Worm (Caenorhabditis elegans) whole organism, young adult: ENCODE results near the gene B0244.16.

ENCODE experiments used
- B0035.1 ChIP-seq: sonication (generic microtip); optimal IDR thresholded peaks from 2 replicates; lab custom pipeline; 2016; ENCODE audit warnings: missing genetic modification characterization, mild to moderate bottlenecking, missing compliant biosample characterization, missing genotype, missing genetic modification reagents
- B0336.3 ChIP-seq: fragments of 200-800 bp; sonication (Bioruptor generic); IDR thresholded peaks from 2 replicates; pipeline ENCODE4 v1.3.6; 2022; ENCODE audit warnings: missing genetic modification characterization, missing compliant biosample characterization
- F10E7.11 ChIP-seq: sonication (generic microtip); optimal IDR thresholded peaks from 2 replicates; lab custom pipeline; 2017; ENCODE audit warnings: mild to moderate bottlenecking, missing genetic modification characterization, moderate library complexity, missing compliant biosample characterization
- F23B12.7 ChIP-seq: sonication (generic microtip); optimal IDR thresholded peaks from 2 replicates; lab custom pipeline; 2017; ENCODE audit warnings: missing genetic modification characterization, mild to moderate bottlenecking, missing compliant biosample characterization, antibody characterized with exemption, moderate library complexity; ENCODE audit not compliant: insufficient read depth
- F33H1.4 ChIP-seq: fragments of 200-800 bp; sonication (Bioruptor generic); IDR thresholded peaks from 2 replicates; pipeline ENCODE4 v1.3.6; 2022; ENCODE audit warnings: missing genetic modification reagents, missing genetic modification characterization, missing compliant biosample characterization
- F37B4.10 ChIP-seq: fragments of 200-800 bp; sonication (Bioruptor generic); IDR thresholded peaks from 2 replicates; pipeline ENCODE4 v1.3.6; 2022; ENCODE audit warnings: missing genetic modification characterization, missing compliant biosample characterization
- F39B2.1 ChIP-seq: fragments of 200-800 bp; sonication (Bioruptor generic); IDR thresholded peaks from 2 replicates; pipeline ENCODE4 v1.3.6; 2022; ENCODE audit warnings: missing genetic modification reagents, missing genetic modification characterization, missing compliant biosample characterization
- F57C9.4 ChIP-seq: sonication (generic microtip); optimal IDR thresholded peaks from 2 replicates; lab custom pipeline; 2017; ENCODE audit warnings: mild to moderate bottlenecking, missing genetic modification characterization, missing compliant biosample characterization
- K11D2.4 ChIP-seq: fragments of 200-800 bp; sonication (Bioruptor generic); IDR thresholded peaks from 2 replicates; pipeline ENCODE4 v1.3.6; 2022; ENCODE audit warnings: missing genetic modification reagents, missing genetic modification characterization, missing compliant biosample characterization
- T26A5.8 ChIP-seq: sonication (generic microtip); optimal IDR thresholded peaks from 2 replicates; lab custom pipeline; 2016; ENCODE audit warnings: missing genetic modification characterization, missing compliant biosample characterization
- Y95B8A.8 ChIP-seq: fragments of 200-800 bp; sonication (Bioruptor generic); IDR thresholded peaks from 2 replicates; pipeline ENCODE4 v1.3.6; 2022; ENCODE audit warnings: missing genetic modification reagents, missing genetic modification characterization, missing compliant biosample characterization
- ZK185.1 ChIP-seq: sonication (generic microtip); optimal IDR thresholded peaks from 2 replicates; lab custom pipeline; 2016; ENCODE audit warnings: mild to moderate bottlenecking, missing genetic modification characterization, missing compliant biosample characterization; ENCODE audit not compliant: poor library complexity, severe bottlenecking
- ama-1 ChIP-seq, 3 experiments: fragments of 150-350 bp in 1 of 3; sonication (generic microtip) in 2 of 3; optimal IDR thresholded peaks; 2 replicates each; lab custom pipeline; 2014 to 2018; ENCODE audit warnings: missing biosample characterization in 2 of 3, missing genetic modification characterization in 2 of 3, missing genetic modification reagents in 2 of 3
- aptf-2 ChIP-seq: fragments of 200-800 bp; sonication (Bioruptor generic); conservative IDR thresholded peaks from 2 replicates; pipeline ENCODE4 v1.3.6; 2022; ENCODE audit warnings: missing genetic modification reagents, missing genetic modification characterization, missing compliant biosample characterization
- athp-1 ChIP-seq: sonication (generic microtip); optimal IDR thresholded peaks from 2 replicates; lab custom pipeline; 2017; ENCODE audit warnings: mild to moderate bottlenecking, missing genetic modification characterization, missing compliant biosample characterization
- attf-6 ChIP-seq: fragments of 200-800 bp; sonication (Bioruptor generic); IDR thresholded peaks from 2 replicates; pipeline ENCODE4 v1.3.6; 2022; ENCODE audit warnings: missing genetic modification reagents, missing genetic modification characterization, missing compliant biosample characterization
- bed-1 ChIP-seq: fragments of 200-800 bp; sonication (Bioruptor generic); IDR thresholded peaks from 2 replicates; pipeline ENCODE4 v1.3.6; 2022; ENCODE audit warnings: missing genetic modification reagents, missing genetic modification characterization, missing compliant biosample characterization
- bed-2 ChIP-seq: fragments of 200-800 bp; sonication (Bioruptor generic); IDR thresholded peaks from 2 replicates; pipeline ENCODE4 v1.3.6; 2022; ENCODE audit warnings: missing genetic modification reagents, missing genetic modification characterization, missing compliant biosample characterization
- ccch-3 ChIP-seq: fragments of 200-800 bp; sonication (Bioruptor generic); optimal IDR thresholded peaks from 2 replicates; lab custom pipeline; 2018; ENCODE audit warnings: mild to moderate bottlenecking, missing genetic modification characterization, missing compliant biosample characterization
- cebp-1 ChIP-seq, 2 experiments: fragments of 200-800 bp in 1 of 2; sonication (Bioruptor generic) in 1 of 2; sonication (generic microtip) in 1 of 2; IDR thresholded peaks in 1 of 2; optimal IDR thresholded peaks in 1 of 2; 2 replicates each; pipeline versions ENCODE4 v1.3.6 to Lab custom; 2017 to 2022; ENCODE audit warnings: missing compliant biosample characterization in 2 of 2, missing genetic modification characterization in 2 of 2, mild to moderate bottlenecking in 1 of 2, missing genetic modification reagents in 1 of 2, moderate library complexity in 1 of 2
- ceh-79 ChIP-seq: sonication (generic microtip); optimal IDR thresholded peaks from 2 replicates; lab custom pipeline; 2017; ENCODE audit warnings: mild to moderate bottlenecking, missing genetic modification characterization, missing compliant biosample characterization
- ceh-91 ChIP-seq: fragments of 200-800 bp; sonication (Bioruptor generic); IDR thresholded peaks from 2 replicates; pipeline ENCODE4 v1.3.6; 2022; ENCODE audit warnings: missing genetic modification reagents, missing genetic modification characterization, missing compliant biosample characterization
- dpff-1 ChIP-seq: sonication (generic microtip); optimal IDR thresholded peaks from 2 replicates; lab custom pipeline; 2017; ENCODE audit warnings: mild to moderate bottlenecking, missing genetic modification characterization, missing compliant biosample characterization
- egrh-3 ChIP-seq: fragments of 200-800 bp; sonication (Bioruptor generic); IDR thresholded peaks from 2 replicates; pipeline ENCODE4 v1.3.6; 2022; ENCODE audit warnings: missing genetic modification reagents, missing genetic modification characterization, missing compliant biosample characterization
- hlh-26 ChIP-seq: fragments of 200-800 bp; sonication (Bioruptor generic); conservative IDR thresholded peaks from 2 replicates; pipeline ENCODE4 v1.3.6; 2022; ENCODE audit warnings: missing genetic modification reagents, missing genetic modification characterization, missing compliant biosample characterization
- hmg-1.2 ChIP-seq: fragments of 200-800 bp; sonication (Bioruptor generic); IDR thresholded peaks from 2 replicates; pipeline ENCODE4 v1.3.6; 2022; ENCODE audit warnings: missing genetic modification reagents, missing genetic modification characterization, missing compliant biosample characterization
- hsf-1 ChIP-seq: fragments of 200-800 bp; sonication (Bioruptor generic); IDR thresholded peaks from 2 replicates; pipeline ENCODE4 v1.3.6; 2022; ENCODE audit warnings: missing genetic modification reagents, missing genetic modification characterization, missing compliant biosample characterization
- lin-26 ChIP-seq: fragments of 200-800 bp; sonication (Bioruptor generic); IDR thresholded peaks from 2 replicates; pipeline ENCODE4 v1.3.6; 2022; ENCODE audit warnings: missing genetic modification reagents, missing genetic modification characterization, missing compliant biosample characterization
- lin-35 ChIP-seq, 3 experiments: fragments of 150-350 bp in 2 of 3; sonication (generic microtip) in 1 of 3; optimal IDR thresholded peaks; 2 replicates each; lab custom pipeline; 2014 to 2018; ENCODE audit warnings: missing biosample characterization in 3 of 3, missing genetic modification characterization in 3 of 3, missing genetic modification reagents in 3 of 3
- lin-40 ChIP-seq: sonication (generic microtip); optimal IDR thresholded peaks from 2 replicates; lab custom pipeline; 2016; ENCODE audit warnings: missing genetic modification characterization, mild to moderate bottlenecking, missing compliant biosample characterization, missing genotype, missing genetic modification reagents
- lin-54 ChIP-seq: fragments of 200-800 bp; sonication (Bioruptor generic); optimal IDR thresholded peaks from 2 replicates; lab custom pipeline; 2018; ENCODE audit warnings: mild to moderate bottlenecking, missing genetic modification characterization, missing compliant biosample characterization
- madf-3 ChIP-seq: fragments of 200-800 bp; sonication (Bioruptor generic); IDR thresholded peaks from 2 replicates; pipeline ENCODE4 v1.3.6; 2022; ENCODE audit warnings: missing genetic modification reagents, missing genetic modification characterization, missing compliant biosample characterization
- pbrm-1 ChIP-seq: fragments of 200-800 bp; sonication (Bioruptor generic); IDR thresholded peaks from 2 replicates; pipeline ENCODE4 v1.3.6; 2022; ENCODE audit warnings: missing genetic modification reagents, missing genetic modification characterization, missing compliant biosample characterization
- rec-8 ChIP-seq, 2 experiments: sonication (generic microtip); optimal IDR thresholded peaks; 2 replicates each; lab custom pipeline; 2016; ENCODE audit warnings: mild to moderate bottlenecking in 2 of 2, missing genetic modification characterization in 2 of 2, missing genetic modification reagents in 2 of 2, missing genotype in 2 of 2, missing biosample characterization in 1 of 2, missing compliant biosample characterization in 1 of 2, moderate library complexity in 1 of 2
- repo-1 ChIP-seq: sonication (generic microtip); optimal IDR thresholded peaks from 2 replicates; lab custom pipeline; 2017; ENCODE audit warnings: mild to moderate bottlenecking, missing genetic modification characterization, missing compliant biosample characterization
- sea-2 ChIP-seq: fragments of 200-800 bp; sonication (Bioruptor generic); IDR thresholded peaks from 2 replicates; pipeline ENCODE4 v1.3.6; 2022; ENCODE audit warnings: missing genetic modification characterization, missing compliant biosample characterization
- snpc-1.1 ChIP-seq: sonication (generic microtip); optimal IDR thresholded peaks from 2 replicates; lab custom pipeline; 2017; ENCODE audit warnings: missing genetic modification characterization, mild to moderate bottlenecking, missing compliant biosample characterization, antibody characterized with exemption, moderate library complexity, missing genotype, missing genetic modification reagents; ENCODE audit not compliant: insufficient read depth
- snpc-4 ChIP-seq, 5 experiments: fragments of 150-350 bp in 1 of 5; sonication (generic microtip) in 4 of 5; optimal IDR thresholded peaks; 2 replicates each; lab custom pipeline; 2014 to 2018; ENCODE audit warnings: missing genetic modification characterization in 5 of 5, missing biosample characterization in 3 of 5, antibody characterized with exemption in 2 of 5, mild to moderate bottlenecking in 2 of 5, missing compliant biosample characterization in 2 of 5, missing genotype in 2 of 5, moderate library complexity in 2 of 5, missing genetic modification reagents in 1 of 5
- somi-1 ChIP-seq: fragments of 200-800 bp; sonication (Bioruptor generic); optimal IDR thresholded peaks from 2 replicates; lab custom pipeline; 2018; ENCODE audit warnings: mild to moderate bottlenecking, missing genetic modification characterization, missing compliant biosample characterization
- tlf-1 ChIP-seq: fragments of 200-800 bp; sonication (Bioruptor generic); optimal IDR thresholded peaks from 2 replicates; lab custom pipeline; 2018; ENCODE audit warnings: mild to moderate bottlenecking, missing genetic modification characterization, missing compliant biosample characterization
- ztf-18 ChIP-seq: sonication (generic microtip); optimal IDR thresholded peaks from 2 replicates; lab custom pipeline; 2016; ENCODE audit warnings: missing genotype, mild to moderate bottlenecking, missing genetic modification characterization, missing compliant biosample characterization
- ztf-6 ChIP-seq: fragments of 200-800 bp; sonication (Bioruptor generic); IDR thresholded peaks from 2 replicates; pipeline ENCODE4 v1.3.6; 2022; ENCODE audit warnings: missing genetic modification reagents, missing genetic modification characterization, missing compliant biosample characterization

B0244.16 gene

ce11 chrIII:5721888-5722287 is 18.9 kb upstream of the B0244.16 start (continued):
- TF ChIP-seq hlh-26 (GFP tag; lab: Robert Waterston, UW), result no peak
- no peak for TF ChIP-seq ceh-91 (GFP tag; lab: Robert Waterston, UW)
- TF ChIP-seq K11D2.4 (GFP tag; lab: Robert Waterston, UW), result no peak
- no peak for TF ChIP-seq B0336.3 (GFP tag; lab: Robert Waterston, UW)
- TF ChIP-seq F10E7.11, result no peak
- no peak for TF ChIP-seq F57C9.4 (tag; lab: Kevin White, UChicago)
- no peak for TF ChIP-seq cebp-1 (GFP tag; IDR thresholded peaks at IDR 0.05; lab: Robert Waterston, UW)
- TF ChIP-seq cebp-1 (tag; optimal IDR thresholded peaks at IDR 0.05; lab: Kevin White, UChicago), result peak; percentile 51
- no peak for TF ChIP-seq hsf-1 (GFP tag; lab: Robert Waterston, UW)
- no peak for TF ChIP-seq sea-2 (GFP tag; lab: Robert Waterston, UW)
- TF ChIP-seq F39B2.1 (GFP tag; lab: Robert Waterston, UW), result no peak
- TF ChIP-seq Y95B8A.8 (GFP tag; lab: Robert Waterston, UW), result no peak
- no peak for TF ChIP-seq dpff-1 (tag; lab: Kevin White, UChicago)
- TF ChIP-seq F37B4.10 (GFP tag; lab: Robert Waterston, UW), result no peak
- no peak for TF ChIP-seq ama-1 (optimal IDR thresholded peaks at IDR 0.05; lab: Kevin White, UChicago)
- no peak for TF ChIP-seq ama-1 (GFP tag; optimal IDR thresholded peaks at IDR 0.05; lab: Kevin White, UChicago)
- TF ChIP-seq ceh-79 (tag; lab: Kevin White, UChicago), result no peak
- no peak for TF ChIP-seq pbrm-1 (GFP tag; lab: Robert Waterston, UW)
- TF ChIP-seq lin-35 (GFP tag; optimal IDR thresholded peaks at IDR 0.05; lab: Kevin White, UChicago), result peak in 1 of 3 experiments; percentile 75
- TF ChIP-seq bed-1 (GFP tag; lab: Robert Waterston, UW), result no peak
- TF ChIP-seq somi-1 (GFP tag; lab: Kevin White, UChicago), result peak; percentile 4
- no peak for TF ChIP-seq snpc-4 (GFP tag; optimal IDR thresholded peaks at IDR 0.05; lab: Kevin White, UChicago)
- TF ChIP-seq snpc-4 (tag; optimal IDR thresholded peaks at IDR 0.05; lab: Kevin White, UChicago), result peak in 3 of 4 experiments; percentile 40 to 42 (median 42)
- TF ChIP-seq bed-2, result 0 out of 2 replicates have a peak, but pooled peaks have one; percentile 50
- TF ChIP-seq lin-26 (GFP tag; lab: Robert Waterston, UW), result no peak
- no peak for TF ChIP-seq rec-8 (tag; optimal IDR thresholded peaks at IDR 0.05; lab: Kevin White, UChicago)
- TF ChIP-seq aptf-2 (GFP tag; lab: Robert Waterston, UW), result no peak; the same call in 1 of the 2 replicates
- peak; percentile 96 for TF ChIP-seq ZK185.1 (tag; lab: Kevin White, UChicago)
- no peak for TF ChIP-seq B0035.1 (tag; lab: Kevin White, UChicago)
- peak; percentile 77 for TF ChIP-seq lin-54 (GFP tag; lab: Kevin White, UChicago)

ce11 chrIII:5722550-5722949 is 18.2 kb upstream of the B0244.16 start, which contains the start of gene wrm-1:
Gene wrm-1 (plus strand): TSS chrIII:5722850.
- TF ChIP-seq F33H1.4 (GFP tag; lab: Robert Waterston, UW), result no peak

ce11 chrIII:5727827-5728226 is 12.9 kb upstream of the B0244.16 start, which contains the start of gene egg-1:
Gene egg-1 (plus strand): TSS chrIII:5728180.
- TF ChIP-seq F23B12.7 (tag; lab: Kevin White, UChicago) (peak; percentile 75), madf-3 (GFP tag; lab: Robert Waterston, UW) (peak; percentile 83), repo-1 (tag; lab: Kevin White, UChicago) (peak; percentile 12), ztf-6 (no peak), ztf-18 (peak; percentile 74), pbrm-1 (GFP tag; lab: Robert Waterston, UW) (peak; percentile 67), ccch-3 (GFP tag; lab: Kevin White, UChicago) (no peak), attf-6 (GFP tag; lab: Robert Waterston, UW) (0 out of 2 replicates have a peak, but pooled peaks have one; percentile 21), hmg-1.2 (peak; percentile 61), F33H1.4 (GFP tag; lab: Robert Waterston, UW) (peak; percentile 98), tlf-1 (GFP tag; lab: Kevin White, UChicago) (peak; percentile 90), lin-40 (tag; lab: Kevin White, UChicago) (no peak), snpc-4 (GFP tag; optimal IDR thresholded peaks at IDR 0.05; lab: Kevin White, UChicago) (peak; percentile 40), snpc-4 (tag; optimal IDR thresholded peaks at IDR 0.05; lab: Kevin White, UChicago) (peak in 3 of 4 experiments; percentile 8 to 60 (median 59)), egrh-3 (GFP tag; lab: Robert Waterston, UW) (no peak), athp-1 (peak; percentile 63), lin-35 (GFP tag; optimal IDR thresholded peaks at IDR 0.05; lab: Kevin White, UChicago) (peak in 2 of 3 experiments; percentile 51 to 62), T26A5.8 (tag; lab: Kevin White, UChicago) (no peak), snpc-1.1 (tag; lab: Kevin White, UChicago) (peak; percentile 21)
